Fruit fly (Drosophila melanogaster) whole organism, wandering third instar larva: ENCODE measurements around the gene Rad23.

Experiments used
- Abd-B ChIP-seq: fragments of >200 bp; optimal IDR thresholded peaks from 2 replicates; lab custom pipeline; 2017; ENCODE audit warnings: missing biosample characterization, missing genetic modification characterization
- CG32264 ChIP-seq: fragments of 200-800 bp; sonication (Bioruptor generic); optimal IDR thresholded peaks from 2 replicates; lab custom pipeline; 2016; ENCODE audit warnings: missing biosample characterization, missing genetic modification characterization
- CG9705 ChIP-seq: fragments of 200-800 bp; sonication (Bioruptor generic); optimal IDR thresholded peaks from 2 replicates; lab custom pipeline; 2018; ENCODE audit warnings: missing biosample characterization, mild to moderate bottlenecking, missing genetic modification characterization
- CrebA ChIP-seq: fragments of 200-800 bp; sonication (Bioruptor generic); optimal IDR thresholded peaks from 2 replicates; lab custom pipeline; 2016; ENCODE audit warnings: missing biosample characterization, mild to moderate bottlenecking, missing genetic modification characterization, borderline replicate concordance
- Dfd ChIP-seq: fragments of >200 bp; optimal IDR thresholded peaks from 2 replicates; lab custom pipeline; 2017; ENCODE audit warnings: missing biosample characterization, missing genetic modification characterization
- Dif ChIP-seq: fragments of 200-275, 200-300 bp; sonication (Bioruptor generic); optimal IDR thresholded peaks from 2 replicates; lab custom pipeline; 2018; ENCODE audit warnings: missing biosample characterization, missing genetic modification characterization; ENCODE audit not compliant: partially characterized antibody
- HLH106 ChIP-seq: fragments of 200-800 bp; optimal IDR thresholded peaks from 3 replicates; lab custom pipeline; 2019; ENCODE audit warnings: missing biosample characterization, mild to moderate bottlenecking, missing genetic modification characterization, moderate library complexity
- Hnf4 ChIP-seq: fragments of 200-800 bp; sonication (Bioruptor generic); optimal IDR thresholded peaks from 2 replicates; lab custom pipeline; 2016; ENCODE audit warnings: missing biosample characterization, mild to moderate bottlenecking, missing genetic modification characterization
- Hr78 ChIP-seq: fragments of >200 bp; optimal IDR thresholded peaks from 2 replicates; lab custom pipeline; 2017; ENCODE audit warnings: missing biosample characterization, missing genetic modification characterization
- Hr83 ChIP-seq: fragments of 200-300 bp; sonication (Bioruptor generic); optimal IDR thresholded peaks from 2 replicates; lab custom pipeline; 2016; ENCODE audit warnings: missing biosample characterization, mild to moderate bottlenecking, missing genetic modification characterization, moderate library complexity; ENCODE audit not compliant: poor library complexity, severe bottlenecking
- Jra ChIP-seq: sonication (Bioruptor generic); optimal IDR thresholded peaks from 2 replicates; lab custom pipeline; 2016; ENCODE audit warnings: missing biosample characterization, missing genetic modification characterization
- Mio ChIP-seq: sonication (Bioruptor generic); optimal IDR thresholded peaks from 2 replicates; lab custom pipeline; 2016; ENCODE audit warnings: missing biosample characterization, missing genetic modification characterization
- Myc ChIP-seq: fragments of >200 bp; optimal IDR thresholded peaks from 2 replicates; lab custom pipeline; 2017
- N ChIP-seq: fragments of >200 bp; optimal IDR thresholded peaks from 2 replicates; lab custom pipeline; 2018; ENCODE audit warnings: missing biosample characterization, missing external identifiers, missing genetic modification characterization
- OdsH ChIP-seq: fragments of 200-800 bp; sonication (Bioruptor generic); optimal IDR thresholded peaks from 2 replicates; lab custom pipeline; 2016; ENCODE audit warnings: missing biosample characterization, mild to moderate bottlenecking, missing genetic modification characterization
- Rel ChIP-seq, 2 experiments: fragments of 200-800 bp; sonication (Bioruptor generic) in 1 of 2; optimal IDR thresholded peaks; 2 replicates in 1 of 2; 3 replicates in 1 of 2; lab custom pipeline; 2016 to 2019; ENCODE audit warnings: mild to moderate bottlenecking in 2 of 2, missing biosample characterization in 2 of 2, missing genetic modification characterization in 2 of 2, moderate library complexity in 1 of 2
- Sp1 ChIP-seq: fragments of 200-800 bp; sonication (Bioruptor generic); optimal IDR thresholded peaks from 3 replicates; lab custom pipeline; 2019; ENCODE audit warnings: missing biosample characterization, mild to moderate bottlenecking, missing genetic modification characterization, moderate library complexity
- Vsx2 ChIP-seq: fragments of 200-300, 225-300 bp; sonication (Bioruptor generic); optimal IDR thresholded peaks from 2 replicates; lab custom pipeline; 2018; ENCODE audit warnings: missing biosample characterization, missing genetic modification characterization; ENCODE audit not compliant: partially characterized antibody
- br ChIP-seq: fragments of 200-800 bp; sonication (Bioruptor generic); optimal IDR thresholded peaks from 2 replicates; lab custom pipeline; 2016; ENCODE audit warnings: missing biosample characterization, missing genetic modification characterization
- brk ChIP-seq: fragments of 200-800 bp; sonication (Bioruptor generic); optimal IDR thresholded peaks from 2 replicates; lab custom pipeline; 2016; ENCODE audit warnings: missing biosample characterization, mild to moderate bottlenecking, missing genetic modification characterization
- dl ChIP-seq, 2 experiments: fragments of 175-275, 200-275 bp in 1 of 2; fragments of 200-275 bp in 1 of 2; sonication (Bioruptor generic); optimal IDR thresholded peaks; lab custom pipeline; 2018; ENCODE audit warnings: mild to moderate bottlenecking in 2 of 2, missing biosample characterization in 2 of 2, missing genetic modification characterization in 2 of 2, moderate library complexity in 2 of 2; ENCODE audit not compliant: partially characterized antibody in 2 of 2, insufficient read depth in 1 of 2
- dsf ChIP-seq: sonication (Bioruptor generic); optimal IDR thresholded peaks from 2 replicates; lab custom pipeline; 2016; ENCODE audit warnings: missing biosample characterization, missing genetic modification characterization, borderline replicate concordance
- foxo ChIP-seq, 2 experiments: fragments of 200-800 bp; sonication (Bioruptor generic); optimal IDR thresholded peaks; 2 replicates in 1 of 2; 3 replicates in 1 of 2; lab custom pipeline; 2016 to 2017; ENCODE audit warnings: missing biosample characterization in 2 of 2, missing genetic modification characterization in 2 of 2
- fru ChIP-seq: fragments of 200-800 bp; sonication (Bioruptor generic); optimal IDR thresholded peaks from 3 replicates; lab custom pipeline; 2016; ENCODE audit warnings: missing biosample characterization, mild to moderate bottlenecking, missing genetic modification characterization
- h ChIP-seq: fragments of 200-800 bp; sonication (Bioruptor generic); optimal IDR thresholded peaks from 3 replicates; lab custom pipeline; 2016; ENCODE audit warnings: missing biosample characterization, mild to moderate bottlenecking, missing genetic modification characterization
- jim ChIP-seq: fragments of 175-275, 200-325 bp; sonication (Bioruptor generic); optimal IDR thresholded peaks from 2 replicates; lab custom pipeline; 2016; ENCODE audit warnings: missing biosample characterization, mild to moderate bottlenecking, missing genetic modification characterization
- lola ChIP-seq: fragments of >200 bp; optimal IDR thresholded peaks from 2 replicates; lab custom pipeline; 2017; ENCODE audit warnings: missing biosample characterization, missing genetic modification characterization
- pan ChIP-seq: fragments of >200 bp; optimal IDR thresholded peaks from 2 replicates; lab custom pipeline; 2017
- psq ChIP-seq: fragments of 200-800 bp; sonication (Bioruptor generic); optimal IDR thresholded peaks from 3 replicates; lab custom pipeline; 2017; ENCODE audit warnings: missing biosample characterization, mild to moderate bottlenecking, missing genetic modification characterization, moderate library complexity
- rgr ChIP-seq: fragments of 200-800 bp; sonication (Bioruptor generic); optimal IDR thresholded peaks from 3 replicates; lab custom pipeline; 2016; ENCODE audit warnings: missing biosample characterization, mild to moderate bottlenecking, missing genetic modification characterization
- sage ChIP-seq: fragments of 200-800 bp; sonication (Bioruptor generic); optimal IDR thresholded peaks from 2 replicates; lab custom pipeline; 2016; ENCODE audit warnings: missing biosample characterization, mild to moderate bottlenecking, missing genetic modification characterization
- sv ChIP-seq: fragments of 200-800 bp; sonication (Bioruptor generic); optimal IDR thresholded peaks from 3 replicates; lab custom pipeline; 2016; ENCODE audit warnings: missing biosample characterization, missing genetic modification characterization
- tai ChIP-seq: sonication (Bioruptor generic); optimal IDR thresholded peaks from 2 replicates; lab custom pipeline; 2016; ENCODE audit warnings: missing biosample characterization, missing genetic modification characterization
- usp ChIP-seq: fragments of >200 bp; optimal IDR thresholded peaks from 2 replicates; lab custom pipeline; 2017; ENCODE audit warnings: missing biosample characterization, missing genetic modification characterization
- woc ChIP-seq: sonication (Bioruptor generic); optimal IDR thresholded peaks from 2 replicates; lab custom pipeline; 2016; ENCODE audit warnings: missing biosample characterization, mild to moderate bottlenecking, missing genetic modification characterization

Gene Rad23

dm6 chr4:313696-314104 is 5.8 kb downstream of the Rad23 start, which contains the start of gene Zip102B:
Zip102B (minus strand) TSS chr4:314087.
- TF ChIP-seq Dif (GFP tag; lab: Kevin White, UChicago) (no peak), foxo (GFP tag; optimal IDR thresholded peaks at IDR 0.05; lab: Kevin White, UChicago) (no peak), br (GFP tag; lab: Kevin White, UChicago) (no peak), usp (GFP tag; lab: Kevin White, UChicago) (no peak), CrebA (GFP tag; lab: Kevin White, UChicago) (no peak), CG32264 (no peak), dsf (GFP tag; lab: Kevin White, UChicago) (no peak), sage (GFP tag; lab: Kevin White, UChicago) (no peak), Mio (GFP tag; lab: Kevin White, UChicago) (no peak), lola (no peak), jim (GFP tag; lab: Kevin White, UChicago) (no peak), sv (GFP tag; lab: Kevin White, UChicago) (no peak), tai (no peak), Rel (GFP tag; optimal IDR thresholded peaks at IDR 0.05; lab: Kevin White, UChicago) (no peak), Rel (tag; optimal IDR thresholded peaks at IDR 0.05; lab: Kevin White, UChicago) (peak; percentile 1), pan (lab: Kevin White, UChicago) (no peak), Hr78 (GFP tag; lab: Kevin White, UChicago) (peak; percentile 72), Vsx2 (GFP tag; lab: Kevin White, UChicago) (no peak), woc (peak; percentile 32), N (GFP tag; lab: Kevin White, UChicago) (peak; percentile 93), Dfd (GFP tag; lab: Kevin White, UChicago) (no peak), Sp1 (GFP tag; lab: Kevin White, UChicago) (no peak), fru (GFP tag; lab: Kevin White, UChicago) (no peak), h (GFP tag; lab: Kevin White, UChicago) (no peak), psq (no peak)

dm6 chr4:314672-315266 is 6.9 kb downstream of the Rad23 start, which contains the start of gene Rnf11:
Rnf11 (plus strand) TSS chr4:314923.
- TF ChIP-seq sage (GFP tag; lab: Kevin White, UChicago), result no peak
- TF ChIP-seq Hr78 (GFP tag; lab: Kevin White, UChicago), result peak; percentile 90
- no peak for TF ChIP-seq usp (GFP tag; lab: Kevin White, UChicago)
- peak; percentile 28 for TF ChIP-seq lola
- peak; percentile 51 for TF ChIP-seq rgr (GFP tag; lab: Kevin White, UChicago)
- peak; percentile 99 for TF ChIP-seq N (GFP tag; lab: Kevin White, UChicago)
- TF ChIP-seq woc, result peak; percentile 41
- TF ChIP-seq Hnf4 (GFP tag; lab: Kevin White, UChicago), result peak; percentile 26

- no peak for TF ChIP-seq Mio (GFP tag; lab: Kevin White, UChicago)
- TF ChIP-seq Rel (GFP tag; optimal IDR thresholded peaks at IDR 0.05; lab: Kevin White, UChicago), result no peak
- TF ChIP-seq Rel (tag; optimal IDR thresholded peaks at IDR 0.05; lab: Kevin White, UChicago), result peak; percentile 89
- peak; percentile 13 for TF ChIP-seq CrebA (GFP tag; lab: Kevin White, UChicago)
- no peak for TF ChIP-seq OdsH (GFP tag; lab: Kevin White, UChicago)
- peak; percentile 8 for TF ChIP-seq woc
- TF ChIP-seq Sp1 (GFP tag; lab: Kevin White, UChicago), result no peak
Measured at dm6 chr4:315322-315721, 7.4 kb downstream of the Rad23 start.

dm6 chr4:318795-319194 is 10.9 kb downstream of the Rad23 start:
- TF ChIP-seq sage (GFP tag; lab: Kevin White, UChicago) (no peak), dsf (GFP tag; lab: Kevin White, UChicago) (no peak), N (GFP tag; lab: Kevin White, UChicago) (no peak), usp (GFP tag; lab: Kevin White, UChicago) (no peak), lola (no peak), Jra (no peak), HLH106 (no peak)

dm6 chr4:329119-329518 is 21.2 kb downstream of the Rad23 start:
- TF ChIP-seq Jra, result no peak
- TF ChIP-seq Abd-B (GFP tag; lab: Kevin White, UChicago), result no peak
- no peak for TF ChIP-seq Dif (GFP tag; lab: Kevin White, UChicago)
- TF ChIP-seq sage (GFP tag; lab: Kevin White, UChicago), result no peak
- TF ChIP-seq tai, result no peak
- no peak for TF ChIP-seq CG9705 (GFP tag; lab: Kevin White, UChicago)
- no peak for TF ChIP-seq Hnf4 (GFP tag; lab: Kevin White, UChicago)
- TF ChIP-seq jim (GFP tag; lab: Kevin White, UChicago), result no peak
- no peak for TF ChIP-seq rgr (GFP tag; lab: Kevin White, UChicago)
- no peak for TF ChIP-seq lola
- TF ChIP-seq Sp1 (GFP tag; lab: Kevin White, UChicago), result no peak
- no peak for TF ChIP-seq brk (GFP tag; lab: Kevin White, UChicago)
- no peak for TF ChIP-seq CrebA (GFP tag; lab: Kevin White, UChicago)
- no peak for TF ChIP-seq Hr83 (GFP tag; lab: Kevin White, UChicago)
- no peak for TF ChIP-seq Hr78 (GFP tag; lab: Kevin White, UChicago)
- no peak for TF ChIP-seq CG32264
- TF ChIP-seq psq, result no peak
- no peak for TF ChIP-seq dl (GFP tag; optimal IDR thresholded peaks at IDR 0.05; lab: Kevin White, UChicago; ENCODE audit: insufficient read depth in 1 of 2, partially characterized antibody in 2 of 2)
- TF ChIP-seq Myc (lab: Kevin White, UChicago), result no peak
- TF ChIP-seq h (GFP tag; lab: Kevin White, UChicago), result no peak
